Worm (Caenorhabditis elegans) whole organism, mixed stage, embryonic: ENCODE measurements around the gene zyg-11.

ENCODE experiments used
- M03D4.4 ChIP-seq: sonication (generic microtip); optimal IDR thresholded peaks from 2 replicates; lab custom pipeline; 2017; ENCODE audit warnings: mild to moderate bottlenecking, missing genetic modification characterization, missing compliant biosample characterization
- bed-3 ChIP-seq: fragments of 200-800 bp; sonication (Bioruptor generic); optimal IDR thresholded peaks from 3 replicates; lab custom pipeline; 2018; ENCODE audit warnings: mild to moderate bottlenecking, missing genetic modification characterization, moderate library complexity, missing compliant biosample characterization
- blmp-1 ChIP-seq: fragments of 150-350 bp; optimal IDR thresholded peaks from 2 replicates; lab custom pipeline; 2014; ENCODE audit warnings: missing biosample characterization, missing genetic modification characterization
- ceh-43 ChIP-seq: fragments of 200-800 bp; sonication (Bioruptor generic); optimal IDR thresholded peaks from 2 replicates; lab custom pipeline; 2018; ENCODE audit warnings: mild to moderate bottlenecking, missing genetic modification characterization, moderate library complexity, missing compliant biosample characterization
- ceh-83 ChIP-seq: fragments of 200-800 bp; sonication (Bioruptor generic); optimal IDR thresholded peaks from 2 replicates; lab custom pipeline; 2018; ENCODE audit warnings: mild to moderate bottlenecking, missing genetic modification characterization, missing compliant biosample characterization
- ces-1 ChIP-seq: fragments of 150-350 bp; optimal IDR thresholded peaks from 2 replicates; lab custom pipeline; 2014; ENCODE audit warnings: missing biosample characterization, missing genetic modification reagents, missing genetic modification characterization
- cnd-1 ChIP-seq: fragments of 200-800 bp; sonication (Bioruptor generic); optimal IDR thresholded peaks from 2 replicates; lab custom pipeline; 2018; ENCODE audit warnings: mild to moderate bottlenecking, missing genetic modification characterization, missing compliant biosample characterization
- drap-1 ChIP-seq: fragments of 200-800 bp; sonication (Bioruptor generic); optimal IDR thresholded peaks from 3 replicates; lab custom pipeline; 2018; ENCODE audit warnings: mild to moderate bottlenecking, missing genetic modification characterization, missing compliant biosample characterization
- elt-1 ChIP-seq: sonication (generic microtip); optimal IDR thresholded peaks from 2 replicates; lab custom pipeline; 2017; ENCODE audit warnings: missing genetic modification characterization, mild to moderate bottlenecking, missing compliant biosample characterization, antibody characterized with exemption, moderate library complexity, borderline replicate concordance; ENCODE audit not compliant: insufficient read depth
- elt-3 ChIP-seq: fragments of 150-350 bp; optimal IDR thresholded peaks from 2 replicates; lab custom pipeline; 2014; ENCODE audit warnings: missing biosample characterization, missing genetic modification characterization
- ham-2 ChIP-seq: fragments of 200-800 bp; sonication (Bioruptor generic); optimal IDR thresholded peaks from 2 replicates; lab custom pipeline; 2018; ENCODE audit warnings: mild to moderate bottlenecking, missing genetic modification characterization, missing compliant biosample characterization
- hlh-1 ChIP-seq: fragments of 150-350 bp; optimal IDR thresholded peaks from 2 replicates; lab custom pipeline; 2014; ENCODE audit warnings: missing biosample characterization, missing genetic modification reagents, missing genetic modification characterization
- lin-32 ChIP-seq: fragments of 200-800 bp; sonication (Bioruptor generic); optimal IDR thresholded peaks from 2 replicates; lab custom pipeline; 2018; ENCODE audit warnings: mild to moderate bottlenecking, missing genetic modification characterization, missing compliant biosample characterization
- lsy-2 ChIP-seq: fragments of 150-350 bp; optimal IDR thresholded peaks from 2 replicates; lab custom pipeline; 2014; ENCODE audit warnings: missing biosample characterization, missing genetic modification characterization
- mab-5 ChIP-seq: fragments of 150-350 bp; optimal IDR thresholded peaks from 2 replicates; lab custom pipeline; 2014; ENCODE audit warnings: missing biosample characterization, missing genetic modification characterization
- mep-1 ChIP-seq: fragments of 150-350 bp; optimal IDR thresholded peaks from 2 replicates; lab custom pipeline; 2017; ENCODE audit warnings: missing biosample characterization, missing genetic modification reagents, missing genetic modification characterization, inconsistent platforms
- mls-2 ChIP-seq: sonication (generic microtip); optimal IDR thresholded peaks from 2 replicates; lab custom pipeline; 2016; ENCODE audit warnings: mild to moderate bottlenecking, missing genetic modification characterization, moderate library complexity, missing compliant biosample characterization
- nhr-12 ChIP-seq: fragments of 150-350 bp; optimal IDR thresholded peaks from 2 replicates; lab custom pipeline; 2014; ENCODE audit warnings: missing biosample characterization, missing genetic modification characterization
- nhr-2 ChIP-seq: fragments of 150-350 bp; optimal IDR thresholded peaks from 2 replicates; lab custom pipeline; 2014; ENCODE audit warnings: missing biosample characterization, missing genetic modification characterization
- nhr-237 ChIP-seq: fragments of 150-350 bp; optimal IDR thresholded peaks from 2 replicates; lab custom pipeline; 2014; ENCODE audit warnings: missing biosample characterization, missing genetic modification characterization
- nhr-28 ChIP-seq: fragments of 150-350 bp; optimal IDR thresholded peaks from 2 replicates; lab custom pipeline; 2014; ENCODE audit warnings: missing biosample characterization, missing genetic modification characterization
- nhr-76 ChIP-seq: sonication (generic microtip); optimal IDR thresholded peaks from 2 replicates; lab custom pipeline; 2017; ENCODE audit warnings: missing biosample characterization, missing genetic modification characterization
- pha-4 ChIP-seq: fragments of 150-350 bp; optimal IDR thresholded peaks from 2 replicates; lab custom pipeline; 2018; ENCODE audit warnings: missing biosample characterization, missing genetic modification reagents, missing genetic modification characterization
- sem-2 ChIP-seq: fragments of 200-800 bp; sonication (Bioruptor generic); optimal IDR thresholded peaks from 2 replicates; lab custom pipeline; 2018; ENCODE audit warnings: mild to moderate bottlenecking, missing genetic modification characterization, missing compliant biosample characterization
- snpc-4 ChIP-seq: fragments of 150-350 bp; optimal IDR thresholded peaks from 2 replicates; lab custom pipeline; 2014; ENCODE audit warnings: missing biosample characterization, missing genetic modification characterization
- sptf-1 ChIP-seq: sonication (generic microtip); optimal IDR thresholded peaks from 2 replicates; lab custom pipeline; 2017; ENCODE audit warnings: mild to moderate bottlenecking, missing genetic modification characterization, moderate library complexity, missing compliant biosample characterization
- tbx-8 ChIP-seq: fragments of 200-800 bp; sonication (Bioruptor generic); optimal IDR thresholded peaks from 2 replicates; lab custom pipeline; 2018; ENCODE audit warnings: mild to moderate bottlenecking, missing genetic modification characterization, moderate library complexity, missing compliant biosample characterization
- unc-39 ChIP-seq: fragments of 150-350 bp; optimal IDR thresholded peaks from 2 replicates; lab custom pipeline; 2014; ENCODE audit warnings: missing biosample characterization, missing genetic modification characterization
- unc-62 ChIP-seq: fragments of 150-350 bp; optimal IDR thresholded peaks from 2 replicates; lab custom pipeline; 2014; ENCODE audit warnings: missing biosample characterization, missing genetic modification reagents, missing genetic modification characterization
- zip-8 ChIP-seq: fragments of 150-350 bp; optimal IDR thresholded peaks from 2 replicates; lab custom pipeline; 2014; ENCODE audit warnings: missing biosample characterization, missing genetic modification characterization
- ztf-11 ChIP-seq: fragments of 150-350 bp; optimal IDR thresholded peaks from 2 replicates; lab custom pipeline; 2014; ENCODE audit warnings: missing biosample characterization, missing genetic modification characterization

The zyg-11 gene

DNA sequence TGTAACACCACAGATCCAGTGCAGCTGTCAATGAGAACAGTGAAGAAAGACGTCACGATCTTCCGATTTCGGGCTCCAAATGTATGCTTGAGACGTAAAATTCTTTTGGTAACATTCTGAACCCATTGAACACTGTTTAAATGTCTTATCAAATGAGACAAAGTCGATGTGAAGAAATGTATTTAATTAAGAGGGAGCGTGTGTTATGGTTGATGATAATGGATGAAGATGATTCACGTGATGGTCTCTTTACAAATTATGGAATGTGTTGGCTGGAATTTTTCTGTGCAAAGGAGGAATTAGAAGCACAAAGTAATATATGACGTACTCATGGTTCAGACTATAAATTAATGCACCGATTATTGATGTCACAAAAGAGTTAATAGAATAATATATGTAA, 10.5 kb upstream of the zyg-11 start:
- TF ChIP-seq sptf-1 (tag; lab: Kevin White, UChicago): no peak
- TF ChIP-seq mep-1 (tag; lab: Kevin White, UChicago): no peak
- TF ChIP-seq bed-3 (GFP tag; lab: Kevin White, UChicago): no peak
- no peak for TF ChIP-seq pha-4 (tag; lab: Kevin White, UChicago)
- no peak for TF ChIP-seq unc-39 (tag; lab: Kevin White, UChicago)
- TF ChIP-seq sem-2: no peak
- no peak for TF ChIP-seq lsy-2 (tag; lab: Kevin White, UChicago)
- TF ChIP-seq nhr-28: no peak
- TF ChIP-seq unc-62 (GFP tag; lab: Kevin White, UChicago): no peak
- no peak for TF ChIP-seq M03D4.4 (tag; lab: Kevin White, UChicago)
- no peak for TF ChIP-seq elt-3
- no peak for TF ChIP-seq mab-5 (tag; lab: Kevin White, UChicago)
- no peak for TF ChIP-seq mls-2 (tag; lab: Kevin White, UChicago)
- TF ChIP-seq nhr-12 (tag; lab: Kevin White, UChicago): no peak
- TF ChIP-seq ham-2: no peak
- TF ChIP-seq blmp-1 (tag; lab: Kevin White, UChicago): no peak
- no peak for TF ChIP-seq ceh-83 (GFP tag; lab: Kevin White, UChicago)
- TF ChIP-seq nhr-2: no peak
- no peak for TF ChIP-seq elt-1

DNA sequence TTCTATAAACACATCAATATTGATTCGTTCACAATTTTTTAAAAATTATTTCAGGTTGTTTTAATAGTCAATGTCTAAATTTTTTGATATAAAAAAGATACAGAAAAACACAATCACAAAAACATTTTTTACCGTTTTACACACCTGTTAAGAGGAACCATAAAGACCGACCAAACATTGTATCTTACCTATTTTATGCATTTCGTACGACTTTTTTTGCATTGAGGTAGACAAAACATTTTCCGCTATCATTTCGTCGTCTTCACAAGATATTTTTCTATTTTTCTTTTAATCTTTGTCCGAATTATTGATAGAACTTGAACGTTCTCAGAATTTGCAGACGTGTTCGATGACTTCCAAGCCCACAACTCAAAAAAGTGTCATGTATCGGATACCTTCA, 9.1 kb upstream of the zyg-11 start, which contains the start of gene glna-2:
Gene glna-2 (plus strand): TSS at position 301 of the 400 bp plus-strand sequence.
- TF ChIP-seq ces-1 (GFP tag; lab: Kevin White, UChicago) (no peak), ceh-43 (GFP tag; lab: Kevin White, UChicago) (no peak), nhr-76 (tag; lab: Kevin White, UChicago) (no peak), ceh-83 (GFP tag; lab: Kevin White, UChicago) (no peak), mep-1 (tag; lab: Kevin White, UChicago) (no peak), sem-2 (no peak), hlh-1 (tag; lab: Kevin White, UChicago) (no peak), cnd-1 (tag; lab: Kevin White, UChicago) (no peak)
- TF ChIP-seq, all 35 proteins: peak for 0

DNA sequence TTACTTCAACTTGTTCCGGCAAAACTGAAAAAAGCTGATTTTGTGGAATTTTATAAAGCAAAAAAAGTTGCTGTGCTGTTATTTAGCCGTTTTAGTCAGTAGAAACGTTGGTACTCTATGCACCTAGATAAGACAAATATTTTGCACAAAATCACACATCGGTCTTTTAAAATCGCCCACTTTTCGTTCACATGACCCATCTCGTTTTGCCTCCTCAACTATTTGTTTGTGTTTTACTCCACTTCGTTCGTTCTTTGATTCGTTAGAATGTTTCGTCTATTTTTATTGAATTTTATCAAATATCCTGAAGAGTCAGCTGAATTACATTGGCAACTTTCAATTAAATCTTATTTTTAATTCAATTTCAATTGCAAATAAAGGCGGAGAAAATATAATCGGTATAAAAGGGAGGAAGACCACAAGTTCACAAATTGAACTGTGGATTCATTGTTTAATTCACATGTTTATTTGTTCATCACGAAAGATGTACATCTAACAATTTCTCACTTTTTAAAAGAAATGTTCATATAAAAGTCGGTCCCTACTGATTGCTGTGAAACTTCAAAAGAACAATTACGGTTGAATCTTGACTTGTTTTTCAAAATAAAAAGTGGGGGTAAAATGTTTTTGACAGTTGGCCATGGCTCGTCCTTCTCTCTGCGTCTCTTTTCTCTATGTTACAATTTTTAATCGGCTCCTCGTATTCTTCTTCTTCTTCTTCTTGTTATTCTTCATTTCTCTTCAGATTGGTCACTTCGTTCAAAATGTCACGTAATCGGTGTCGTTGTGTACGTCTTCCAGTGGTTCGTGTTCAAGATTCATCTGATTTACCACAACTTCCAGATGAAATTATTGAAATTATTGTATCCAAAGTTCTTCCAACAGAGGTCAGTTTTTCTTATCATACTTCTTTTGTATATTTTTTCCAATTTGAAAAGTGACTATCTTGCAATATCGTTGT, 5.1 kb upstream of the zyg-11 start, which contains the start of gene DH11.2:
Gene DH11.2 (plus strand): TSS at position 746 of the 961 bp plus-strand sequence.
- TF ChIP-seq nhr-12 (tag; lab: Kevin White, UChicago) (no peak), sem-2 (no peak), mep-1 (tag; lab: Kevin White, UChicago) (no peak), lin-32 (GFP tag; lab: Kevin White, UChicago) (no peak), hlh-1 (tag; lab: Kevin White, UChicago) (peak; percentile 26), snpc-4 (tag; lab: Kevin White, UChicago) (no peak)
- TF ChIP-seq, all 35 proteins: peak for 1

DNA sequence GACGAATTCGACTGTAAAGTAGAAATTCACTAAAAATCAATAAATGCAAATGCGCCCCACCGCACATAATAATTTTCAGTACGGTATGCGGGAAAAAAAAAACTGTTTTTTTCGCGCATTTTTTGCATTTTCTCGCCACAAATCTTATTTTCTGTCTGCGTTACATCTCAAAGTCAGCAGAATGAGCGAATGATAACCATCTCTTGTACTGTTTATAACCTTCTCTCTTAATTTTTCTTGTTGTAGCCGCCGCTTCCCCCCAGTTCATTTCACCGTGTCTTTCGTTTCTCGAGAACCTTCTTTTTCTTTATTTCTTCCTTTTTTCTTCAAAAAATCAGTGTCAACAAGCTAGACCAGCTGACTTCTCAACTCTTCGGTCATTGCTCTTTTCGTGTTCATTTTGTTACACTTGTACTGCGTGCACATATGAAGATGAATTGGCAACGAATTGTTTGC, 2.0 kb upstream of the zyg-11 start:
- TF ChIP-seq bed-3 (GFP tag; lab: Kevin White, UChicago) (no peak), ces-1 (GFP tag; lab: Kevin White, UChicago) (peak; percentile 2), hlh-1 (tag; lab: Kevin White, UChicago) (peak; percentile 53), lsy-2 (tag; lab: Kevin White, UChicago) (peak; percentile 58), tbx-8 (GFP tag; lab: Kevin White, UChicago) (no peak), unc-39 (tag; lab: Kevin White, UChicago) (no peak)
- TF ChIP-seq, all 35 proteins: peak for 3

DNA sequence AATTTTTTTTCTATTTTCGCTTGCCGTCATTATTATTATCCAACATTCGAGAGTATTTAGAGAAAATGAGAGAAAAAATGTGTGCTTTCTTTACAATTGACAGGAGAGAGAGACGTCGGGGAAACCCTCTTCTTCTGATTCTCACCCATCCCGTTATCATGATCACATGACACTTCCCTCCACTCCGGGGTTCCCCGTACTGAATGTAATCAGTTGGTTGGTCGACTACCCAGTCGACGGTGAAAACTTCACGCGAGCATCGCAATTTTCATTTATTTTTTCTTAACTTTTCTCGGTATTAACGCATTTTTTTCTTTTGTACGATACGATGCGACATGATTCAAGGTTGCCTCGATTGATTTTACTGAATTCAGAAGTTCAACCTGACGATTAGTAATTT, 1.3 kb upstream of the zyg-11 start:
- TF ChIP-seq nhr-2 (no peak), ham-2 (no peak), nhr-237 (tag; lab: Kevin White, UChicago) (no peak), elt-3 (no peak), snpc-4 (tag; lab: Kevin White, UChicago) (no peak), mep-1 (tag; lab: Kevin White, UChicago) (no peak), zip-8 (no peak), ztf-11 (no peak), drap-1 (GFP tag; lab: Kevin White, UChicago) (no peak), lin-32 (GFP tag; lab: Kevin White, UChicago) (no peak), mab-5 (tag; lab: Kevin White, UChicago) (no peak), unc-62 (GFP tag; lab: Kevin White, UChicago) (no peak), sptf-1 (tag; lab: Kevin White, UChicago) (no peak), ceh-83 (GFP tag; lab: Kevin White, UChicago) (no peak)
